Fruit fly (Drosophila melanogaster): ENCODE measurements around the gene CG7872.

Gene CG7872

DNA sequence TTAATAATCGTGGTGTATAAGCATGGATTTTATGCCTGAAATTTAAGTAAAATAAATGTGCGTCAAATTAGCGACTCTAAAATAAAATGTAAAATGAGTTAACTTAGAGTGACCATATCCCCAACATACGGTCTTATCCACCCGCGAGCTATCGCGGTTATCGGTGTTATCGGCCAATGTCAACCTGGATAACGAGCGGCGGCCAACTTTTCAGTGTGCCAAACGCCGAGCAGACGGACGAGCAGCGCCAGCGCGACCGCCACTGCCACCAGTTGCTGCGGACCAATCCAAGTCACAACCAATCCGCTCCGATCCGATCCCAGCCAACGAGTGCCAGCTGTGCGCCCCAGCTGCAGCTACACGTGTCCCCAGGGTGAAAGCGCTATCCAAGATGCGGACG, at the start of gene CG7872, which contains the start of gene cerv (continued):
- TF ChIP-seq HLH54F (GFP tag; optimal IDR thresholded peaks at IDR 0.05) (no peak), Ssrp (tag; optimal IDR thresholded peaks at IDR 0.05) (no peak), klu (GFP tag; IDR thresholded peaks at IDR 0.05) (no peak), CG2712 (tag; optimal IDR thresholded peaks at IDR 0.05) (peak; percentile 3), Nf-YA (GFP tag; IDR thresholded peaks at IDR 0.05) (no peak), PHDP (tag; optimal IDR thresholded peaks at IDR 0.05) (no peak), CG9215 (GFP tag; IDR thresholded peaks at IDR 0.05) (no peak; the same call in none of the 2 replicates), luna (GFP tag; optimal IDR thresholded peaks at IDR 0.05) (no peak), HLH3B (GFP tag; IDR thresholded peaks at IDR 0.05) (no peak), CG10959 (GFP tag; IDR thresholded peaks at IDR 0.05) (no peak), fd64A (GFP tag; optimal IDR thresholded peaks at IDR 0.05) (no peak), Dbx (GFP tag; IDR thresholded peaks at IDR 0.05) (no peak), NC2β (GFP tag; optimal IDR thresholded peaks at IDR 0.05) (peak; percentile 12), Dip2 (GFP tag; IDR thresholded peaks at IDR 0.05) (no peak), ash1 (GFP tag; optimal IDR thresholded peaks at IDR 0.05) (no peak), dpn (GFP tag; optimal IDR thresholded peaks at IDR 0.05) (peak in 1 of 2 experiments; percentile 17), CG12236 (GFP tag; optimal IDR thresholded peaks at IDR 0.05) (no peak), Side (GFP tag; optimal IDR thresholded peaks at IDR 0.05) (peak; percentile 2), jigr1 (GFP tag; IDR thresholded peaks at IDR 0.05) (no peak), Sry-δ (GFP tag; optimal IDR thresholded peaks at IDR 0.05) (peak; percentile 71), Aef1 (GFP tag; IDR thresholded peaks at IDR 0.05) (no peak), ap (GFP tag; IDR thresholded peaks at IDR 0.05) (no peak), CG18619 (GFP tag; optimal IDR thresholded peaks at IDR 0.05) (no peak), ro (GFP tag; IDR thresholded peaks at IDR 0.05) (no peak), NFAT (GFP tag; IDR thresholded peaks at IDR 0.05) (no peak), schlank (tag; optimal IDR thresholded peaks at IDR 0.05) (no peak), CrebB (tag; optimal IDR thresholded peaks at IDR 0.05) (no peak), CG1529 (GFP tag; optimal IDR thresholded peaks at IDR 0.05) (no peak), CG5180 (GFP tag; optimal IDR thresholded peaks at IDR 0.05) (no peak), Hmx (GFP tag; optimal IDR thresholded peaks at IDR 0.05) (no peak), CG3163 (GFP tag; optimal IDR thresholded peaks at IDR 0.05) (no peak), Dll (GFP tag; IDR thresholded peaks at IDR 0.05; ENCODE audit: partially characterized antibody) (peak; percentile 71; the same call in 3 of the 4 replicates), CG34224 (GFP tag; IDR thresholded peaks at IDR 0.05; ENCODE audit: partially characterized antibody) (peak; percentile 69), scrt (GFP tag; optimal IDR thresholded peaks at IDR 0.05) (peak; percentile 30), CG9817 (tag; optimal IDR thresholded peaks at IDR 0.05) (no peak), Pdp1 (GFP tag; optimal IDR thresholded peaks at IDR 0.05) (peak in 1 of 2 experiments; percentile 19), HmgZ (tag; optimal IDR thresholded peaks at IDR 0.05) (peak; percentile 51), ken (GFP tag; IDR thresholded peaks at IDR 0.05) (no peak), caup (GFP tag; optimal IDR thresholded peaks at IDR 0.05; ENCODE audit: severe bottlenecking) (no peak), Six4 (GFP tag; optimal IDR thresholded peaks at IDR 0.05) (no peak), sc (optimal IDR thresholded peaks at IDR 0.05) (no peak), sc (GFP tag; optimal IDR thresholded peaks at IDR 0.05) (no peak), sug (tag; optimal IDR thresholded peaks at IDR 0.05) (no peak), Bteb2 (GFP tag; optimal IDR thresholded peaks at IDR 0.05) (no peak), CHES-1-like (GFP tag; optimal IDR thresholded peaks at IDR 0.05) (no peak), CG4424 (GFP tag; optimal IDR thresholded peaks at IDR 0.05) (no peak), Asciz (GFP tag; optimal IDR thresholded peaks at IDR 0.05) (no peak), Ets65A (GFP tag) (no peak), CG15514 (GFP tag; optimal IDR thresholded peaks at IDR 0.05) (peak; percentile 63), Atf6 (GFP tag; IDR thresholded peaks at IDR 0.05) (no peak), CG10321 (GFP tag; IDR thresholded peaks at IDR 0.05) (no peak), odd (GFP tag; optimal IDR thresholded peaks at IDR 0.05) (no peak)

Data from whole organism, embryonic.